Fruit fly (Drosophila melanogaster) whole organism, embryonic: ENCODE results near the gene Pi3K68D.

Source experiments
- CG10147 ChIP-seq: fragments of 200-800 bp; sonication (Bioruptor generic); optimal IDR thresholded peaks from 2 replicates; lab custom pipeline; 2019; ENCODE audit warnings: missing biosample characterization, mild to moderate bottlenecking, missing genetic modification characterization, moderate library complexity
- CG10274 ChIP-seq: fragments of 200-800 bp; sonication (Bioruptor generic); optimal IDR thresholded peaks from 3 replicates; lab custom pipeline; 2017; ENCODE audit warnings: missing biosample characterization, mild to moderate bottlenecking, missing genetic modification characterization
- CG11398 ChIP-seq: fragments of 200-800 bp; sonication (Bioruptor generic); optimal IDR thresholded peaks from 2 replicates; lab custom pipeline; 2016; ENCODE audit warnings: missing biosample characterization, missing genetic modification characterization
- CG12391 ChIP-seq: fragments of 200-800 bp; sonication (Bioruptor generic); optimal IDR thresholded peaks from 3 replicates; lab custom pipeline; 2018; ENCODE audit warnings: missing biosample characterization, mild to moderate bottlenecking, missing genetic modification characterization, moderate library complexity
- CG1529 ChIP-seq: fragments of 200-800 bp; sonication (Bioruptor generic); optimal IDR thresholded peaks from 3 replicates; lab custom pipeline; 2018; ENCODE audit warnings: missing biosample characterization, missing genetic modification characterization
- CG16813 ChIP-seq: fragments of 200-800 bp; sonication (Bioruptor generic); IDR thresholded peaks from 3 replicates; pipeline ENCODE4 v1.3.6; 2022; ENCODE audit warnings: missing biosample characterization, missing genetic modification characterization; ENCODE audit not compliant: partially characterized antibody
- CG3065 ChIP-seq: fragments of 200-800 bp; sonication (Bioruptor generic); optimal IDR thresholded peaks from 2 replicates; lab custom pipeline; 2016; ENCODE audit warnings: missing biosample characterization, missing genetic modification characterization
- CG31365 ChIP-seq: fragments of 200-800 bp; sonication (Bioruptor generic); optimal IDR thresholded peaks from 2 replicates; lab custom pipeline; 2018; ENCODE audit warnings: missing biosample characterization, mild to moderate bottlenecking, missing genetic modification characterization
- CG3407 ChIP-seq: fragments of 200-800 bp; sonication (Bioruptor generic); optimal IDR thresholded peaks from 2 replicates; lab custom pipeline; 2018; ENCODE audit warnings: missing biosample characterization, mild to moderate bottlenecking, missing genetic modification characterization
- CG34376 ChIP-seq: fragments of 200-800 bp; sonication (Bioruptor generic); optimal IDR thresholded peaks from 2 replicates; lab custom pipeline; 2018; ENCODE audit warnings: missing biosample characterization, mild to moderate bottlenecking, missing genetic modification characterization
- CG4282 ChIP-seq: fragments of 200-800 bp; sonication (Bioruptor generic); optimal IDR thresholded peaks from 2 replicates; lab custom pipeline; 2016; ENCODE audit warnings: missing biosample characterization, missing genetic modification characterization
- CG43689 ChIP-seq: fragments of 200-800 bp; sonication (Bioruptor generic); IDR thresholded peaks from 2 replicates; pipeline ENCODE4 v1.3.6; 2022; ENCODE audit warnings: missing biosample characterization, missing genetic modification characterization
- CG4854 ChIP-seq: fragments of 200-800 bp; sonication (Bioruptor generic); optimal IDR thresholded peaks from 2 replicates; lab custom pipeline; 2016; ENCODE audit warnings: missing biosample characterization, missing genetic modification characterization, inconsistent platforms
- CG6254 ChIP-seq: fragments of 200-800 bp; sonication (Bioruptor generic); optimal IDR thresholded peaks from 3 replicates; lab custom pipeline; 2017; ENCODE audit warnings: mild to moderate bottlenecking, missing biosample characterization, missing genetic modification reagents, missing genetic modification characterization
- CG6765 ChIP-seq: fragments of 200-800 bp; sonication (Bioruptor generic); optimal IDR thresholded peaks from 3 replicates; lab custom pipeline; 2017; ENCODE audit warnings: missing biosample characterization, mild to moderate bottlenecking, missing genetic modification characterization
- CG6854 ChIP-seq: fragments of 200-800 bp; sonication (Bioruptor generic); optimal IDR thresholded peaks from 3 replicates; lab custom pipeline; 2017; ENCODE audit warnings: missing biosample characterization, mild to moderate bottlenecking, missing genetic modification characterization
- CG9215 ChIP-seq: fragments of 200-800 bp; sonication (Bioruptor generic); IDR thresholded peaks from 2 replicates; pipeline ENCODE4 v1.3.6; 2022; ENCODE audit warnings: missing biosample characterization, missing genetic modification characterization
- CG9797 ChIP-seq: fragments of 200-800 bp; sonication (Bioruptor generic); optimal IDR thresholded peaks from 3 replicates; lab custom pipeline; 2018; ENCODE audit warnings: missing biosample characterization, mild to moderate bottlenecking, missing genetic modification characterization
- D ChIP-seq, 2 experiments: fragments of 200-800 bp in 1 of 2; fragments of >200 bp in 1 of 2; sonication (Bioruptor generic) in 1 of 2; optimal IDR thresholded peaks; 2 replicates in 1 of 2; 3 replicates in 1 of 2; lab custom pipeline; 2017; ENCODE audit warnings: mild to moderate bottlenecking in 1 of 2, missing biosample characterization in 1 of 2, missing genetic modification characterization in 1 of 2, missing genetic modification reagents in 1 of 2
- E2f1 ChIP-seq: fragments of 200-800 bp; sonication (Bioruptor generic); IDR thresholded peaks from 2 replicates; pipeline ENCODE4 v1.3.6; 2022; ENCODE audit warnings: missing biosample characterization, missing genetic modification characterization
- Ets97D ChIP-seq: fragments of 200-800 bp; sonication (Bioruptor generic); optimal IDR thresholded peaks from 3 replicates; lab custom pipeline; 2016; ENCODE audit warnings: missing biosample characterization, missing genetic modification characterization
- Gug ChIP-seq: fragments of 200-800 bp; sonication (Bioruptor generic); IDR thresholded peaks from 4 replicates; pipeline ENCODE4 v1.3.6; 2022; ENCODE audit warnings: missing biosample characterization, missing genetic modification characterization
- HLH3B ChIP-seq: fragments of 200-800 bp; sonication (Bioruptor generic); IDR thresholded peaks from 2 replicates; pipeline ENCODE4 v1.3.6; 2022; ENCODE audit warnings: missing biosample characterization, missing genetic modification characterization
- Hmr ChIP-seq: fragments of 200-800 bp; sonication (Bioruptor generic); optimal IDR thresholded peaks from 3 replicates; lab custom pipeline; 2017; ENCODE audit warnings: mild to moderate bottlenecking, missing biosample characterization, missing genetic modification reagents, missing genetic modification characterization
- Lhr ChIP-seq: fragments of 200-800 bp; sonication (Bioruptor generic); optimal IDR thresholded peaks from 3 replicates; lab custom pipeline; 2017; ENCODE audit warnings: mild to moderate bottlenecking, missing biosample characterization, missing genetic modification reagents, missing genetic modification characterization
- Lim3 ChIP-seq: fragments of 200-800 bp; sonication (Bioruptor generic); IDR thresholded peaks from 2 replicates; pipeline ENCODE4 v1.3.6; 2022; ENCODE audit warnings: missing biosample characterization, missing genetic modification characterization
- Max ChIP-seq: fragments of 200-800 bp; sonication (Bioruptor generic); optimal IDR thresholded peaks from 2 replicates; lab custom pipeline; 2016; ENCODE audit warnings: missing biosample characterization, mild to moderate bottlenecking, missing genetic modification characterization
- Oaz ChIP-seq: fragments of 200-800 bp; sonication (Bioruptor generic); IDR thresholded peaks from 2 replicates; pipeline ENCODE4 v1.3.6; 2022; ENCODE audit warnings: missing biosample characterization, missing genetic modification characterization
- Ravus ChIP-seq: fragments of 200-800 bp; sonication (Bioruptor generic); IDR thresholded peaks from 2 replicates; pipeline ENCODE4 v1.3.6; 2022; ENCODE audit warnings: missing biosample characterization, missing genetic modification characterization
- Six4 ChIP-seq: fragments of 200-800 bp; sonication (Bioruptor generic); optimal IDR thresholded peaks from 2 replicates; lab custom pipeline; 2016; ENCODE audit warnings: missing biosample characterization, missing genetic modification characterization
- Sry-δ ChIP-seq: fragments of 200-800 bp; sonication (Bioruptor generic); optimal IDR thresholded peaks from 2 replicates; lab custom pipeline; 2016; ENCODE audit warnings: missing biosample characterization, missing genetic modification characterization
- ac ChIP-seq: fragments of 200-800 bp; sonication (Bioruptor generic); optimal IDR thresholded peaks from 3 replicates; lab custom pipeline; 2017; ENCODE audit warnings: missing biosample characterization, mild to moderate bottlenecking, missing genetic modification characterization
- ash1 ChIP-seq: fragments of 200-800 bp; sonication (Bioruptor generic); optimal IDR thresholded peaks from 2 replicates; lab custom pipeline; 2018; ENCODE audit warnings: missing biosample characterization, mild to moderate bottlenecking, missing genetic modification characterization
- az2 ChIP-seq: fragments of 200-800 bp; sonication (Bioruptor generic); optimal IDR thresholded peaks from 3 replicates; lab custom pipeline; 2016; ENCODE audit warnings: missing biosample characterization, missing genetic modification characterization
- cg ChIP-seq: fragments of 200-800 bp; sonication (Bioruptor generic); optimal IDR thresholded peaks from 3 replicates; lab custom pipeline; 2019; ENCODE audit warnings: missing biosample characterization, mild to moderate bottlenecking, missing genetic modification characterization, moderate library complexity
- crc ChIP-seq: fragments of 200-800 bp; sonication (Bioruptor generic); optimal IDR thresholded peaks from 2 replicates; lab custom pipeline; 2016; ENCODE audit warnings: missing biosample characterization, missing genetic modification characterization
- crol ChIP-seq: fragments of 200-800 bp; sonication (Bioruptor generic); IDR thresholded peaks from 2 replicates; pipeline ENCODE4 v1.3.6; 2022; ENCODE audit warnings: missing biosample characterization, missing genetic modification characterization
- da ChIP-seq: fragments of 200-800 bp; sonication (Bioruptor generic); optimal IDR thresholded peaks from 2 replicates; lab custom pipeline; 2016; ENCODE audit warnings: missing biosample characterization, missing genetic modification characterization
- ftz-f1 ChIP-seq: fragments of 200-800 bp; sonication (Bioruptor generic); optimal IDR thresholded peaks from 2 replicates; lab custom pipeline; 2016; ENCODE audit warnings: missing biosample characterization, missing genetic modification characterization
- gcm ChIP-seq: fragments of 200-800 bp; sonication (Bioruptor generic); optimal IDR thresholded peaks from 2 replicates; lab custom pipeline; 2019; ENCODE audit warnings: missing biosample characterization, mild to moderate bottlenecking, missing genetic modification characterization, moderate library complexity
- her ChIP-seq: fragments of 200-800 bp; sonication (Bioruptor generic); optimal IDR thresholded peaks from 2 replicates; lab custom pipeline; 2016; ENCODE audit warnings: missing biosample characterization, missing genetic modification characterization
- hth ChIP-seq: fragments of >200 bp; optimal IDR thresholded peaks from 2 replicates; lab custom pipeline; 2017; ENCODE audit warnings: inconsistent platforms
- ind ChIP-seq: fragments of 200-800 bp; sonication (Bioruptor generic); optimal IDR thresholded peaks from 3 replicates; lab custom pipeline; 2016; ENCODE audit warnings: missing biosample characterization, missing genetic modification characterization
- lab ChIP-seq: fragments of 200-800 bp; sonication (Bioruptor generic); optimal IDR thresholded peaks from 3 replicates; lab custom pipeline; 2017; ENCODE audit warnings: missing biosample characterization, missing genetic modification characterization, mild to moderate bottlenecking, moderate library complexity, missing genetic modification reagents
- otp ChIP-seq: fragments of 200-800 bp; sonication (Bioruptor generic); IDR thresholded peaks from 3 replicates; pipeline ENCODE4, ENCODE4 v1.3.6; 2022; ENCODE audit warnings: missing biosample characterization, missing genetic modification characterization
- salm ChIP-seq: fragments of 200-800 bp; sonication (Bioruptor generic); optimal IDR thresholded peaks from 2 replicates; lab custom pipeline; 2018; ENCODE audit warnings: missing biosample characterization, mild to moderate bottlenecking, missing genetic modification characterization
- sc ChIP-seq, 3 experiments: fragments of >200 bp in 2 of 3; fragments of 200-800 bp in 1 of 3; sonication (Bioruptor generic) in 1 of 3; optimal IDR thresholded peaks; 2 replicates in 2 of 3; 3 replicates in 1 of 3; lab custom pipeline; 2017; ENCODE audit warnings: mild to moderate bottlenecking in 1 of 3, missing biosample characterization in 1 of 3, missing genetic modification characterization in 1 of 3, missing genetic modification reagents in 1 of 3
- shn ChIP-seq: fragments of 200-800 bp; sonication (Bioruptor generic); optimal IDR thresholded peaks from 3 replicates; lab custom pipeline; 2016; ENCODE audit warnings: missing biosample characterization, missing genetic modification characterization
- sisA ChIP-seq: fragments of 200-800 bp; sonication (Bioruptor generic); IDR thresholded peaks from 2 replicates; pipeline ENCODE4 v1.3.6; 2022; ENCODE audit warnings: missing biosample characterization, missing genetic modification characterization
- sug ChIP-seq: fragments of 200-800 bp; optimal IDR thresholded peaks from 2 replicates; lab custom pipeline; 2019; ENCODE audit warnings: missing biosample characterization, mild to moderate bottlenecking, missing genetic modification characterization, moderate library complexity
- ttk ChIP-seq: fragments of 200-800 bp; sonication (Bioruptor generic); IDR thresholded peaks from 2 replicates; pipeline ENCODE4 v2.1.2; 2022; ENCODE audit warnings: missing biosample characterization, missing genetic modification characterization

Gene Pi3K68D

dm6 chr3L:11789773-11790172 is at the start of gene Pi3K68D (continued):
- TF ChIP-seq CG4282 (GFP tag; lab: Kevin White, UChicago) (peak; percentile 46), CG16813 (peak; percentile 94), CG12391 (tag; lab: Kevin White, UChicago) (peak; percentile 37), CG9797 (peak; percentile 60), CG3407 (GFP tag; lab: Kevin White, UChicago) (no peak), ac (GFP tag; lab: Kevin White, UChicago) (no peak), salm (tag; lab: Kevin White, UChicago) (no peak), sc (optimal IDR thresholded peaks at IDR 0.05; lab: Kevin White, UChicago) (no peak), sc (GFP tag; optimal IDR thresholded peaks at IDR 0.05; lab: Kevin White, UChicago) (no peak), crol (no peak), HLH3B (GFP tag; lab: Robert Waterston, UW) (no peak), Lhr (GFP tag; lab: Kevin White, UChicago) (peak; percentile 81), hth (no peak), Ravus (GFP tag; lab: Robert Waterston, UW) (no peak), sug (tag; lab: Kevin White, UChicago) (no peak), CG11398 (GFP tag; lab: Kevin White, UChicago) (no peak), ash1 (GFP tag; lab: Kevin White, UChicago) (no peak), crc (GFP tag; lab: Kevin White, UChicago) (peak; percentile 15), her (GFP tag; lab: Kevin White, UChicago) (peak; percentile 21), CG6254 (no peak), Hmr (no peak), gcm (GFP tag; lab: Kevin White, UChicago) (no peak), CG6765 (GFP tag; lab: Kevin White, UChicago) (no peak), CG1529 (GFP tag; lab: Kevin White, UChicago) (no peak), Gug (GFP tag; lab: Robert Waterston, UW) (no peak), lab (no peak), Sry-δ (GFP tag; lab: Kevin White, UChicago) (peak; percentile 99), CG43689 (GFP tag; lab: Robert Waterston, UW) (no peak), CG3065 (GFP tag; lab: Kevin White, UChicago) (no peak), Oaz (GFP tag; lab: Robert Waterston, UW) (no peak), CG6854 (GFP tag; lab: Kevin White, UChicago) (no peak), D (optimal IDR thresholded peaks at IDR 0.05; lab: Kevin White, UChicago) (no peak), D (GFP tag; optimal IDR thresholded peaks at IDR 0.05; lab: Kevin White, UChicago) (no peak), sisA (GFP tag; lab: Robert Waterston, UW) (no peak), E2f1 (GFP tag; lab: Robert Waterston, UW) (no peak), az2 (GFP tag; lab: Kevin White, UChicago) (no peak), Max (GFP tag; lab: Kevin White, UChicago) (no peak), ftz-f1 (GFP tag; lab: Kevin White, UChicago) (no peak), ind (GFP tag; lab: Kevin White, UChicago) (no peak), cg (GFP tag; lab: Kevin White, UChicago) (peak; percentile 88), Ets97D (GFP tag; lab: Kevin White, UChicago) (peak; percentile 83), Lim3 (no peak), shn (GFP tag; lab: Kevin White, UChicago) (peak; percentile 6), ttk (GFP tag; lab: Robert Waterston, UW) (no peak), CG31365 (tag; lab: Kevin White, UChicago) (no peak), CG10147 (GFP tag; lab: Kevin White, UChicago) (peak; percentile 1), CG34376 (GFP tag; lab: Kevin White, UChicago) (no peak), CG10274 (GFP tag; lab: Kevin White, UChicago) (no peak), CG4854 (GFP tag; lab: Kevin White, UChicago) (peak; percentile 9), CG9215 (GFP tag; lab: Robert Waterston, UW) (no peak), da (GFP tag; lab: Kevin White, UChicago) (no peak), otp (no peak), Six4 (GFP tag; lab: Kevin White, UChicago) (no peak)
